Worm (Caenorhabditis elegans) whole organism, L3 larva: ENCODE data around the gene xpb-1.

Experiments
- ZK546.5 ChIP-seq: sonication (generic microtip); optimal IDR thresholded peaks from 2 replicates; lab custom pipeline; 2017; ENCODE audit warnings: missing biosample characterization, missing genetic modification characterization
- aly-2 ChIP-seq: fragments of 150-350 bp; optimal IDR thresholded peaks from 2 replicates; lab custom pipeline; 2014; ENCODE audit warnings: missing biosample characterization, missing genetic modification characterization
- ama-1 ChIP-seq: fragments of 150-350 bp; optimal IDR thresholded peaks from 2 replicates; lab custom pipeline; 2018
- ceh-16 ChIP-seq: sonication (generic microtip); optimal IDR thresholded peaks from 2 replicates; lab custom pipeline; 2017; ENCODE audit warnings: missing biosample characterization, missing genetic modification characterization
- ceh-9 ChIP-seq: sonication (generic microtip); optimal IDR thresholded peaks from 2 replicates; lab custom pipeline; 2018; ENCODE audit warnings: missing biosample characterization, missing genetic modification characterization
- fkh-10 ChIP-seq: sonication (generic microtip); optimal IDR thresholded peaks from 2 replicates; lab custom pipeline; 2017; ENCODE audit warnings: missing biosample characterization, missing genetic modification reagents, missing genetic modification characterization
- lin-15B ChIP-seq: fragments of 150-350 bp; optimal IDR thresholded peaks from 2 replicates; lab custom pipeline; 2014; ENCODE audit warnings: missing biosample characterization, missing genetic modification characterization
- nhr-76 ChIP-seq: fragments of 150-350 bp; sonication (generic microtip); optimal IDR thresholded peaks from 5 replicates; lab custom pipeline; 2014; ENCODE audit warnings: missing biosample characterization, missing genetic modification characterization
- sea-2 ChIP-seq: fragments of 150-350 bp; sonication (generic microtip); optimal IDR thresholded peaks from 4 replicates; lab custom pipeline; 2014; ENCODE audit warnings: missing biosample characterization, missing genetic modification reagents, missing genetic modification characterization
- unc-39 ChIP-seq: sonication (generic microtip); optimal IDR thresholded peaks from 4 replicates; lab custom pipeline; 2017; ENCODE audit warnings: missing biosample characterization, missing genetic modification characterization
- zag-1 ChIP-seq: fragments of 150-350 bp; optimal IDR thresholded peaks from 2 replicates; lab custom pipeline; 2014; ENCODE audit warnings: missing biosample characterization, missing genetic modification characterization
- ztf-11 ChIP-seq: fragments of 150-350 bp; optimal IDR thresholded peaks from 2 replicates; lab custom pipeline; 2014; ENCODE audit warnings: missing biosample characterization, missing genetic modification characterization
- ztf-4 ChIP-seq: fragments of 150-350 bp; optimal IDR thresholded peaks from 2 replicates; lab custom pipeline; 2014; ENCODE audit warnings: missing biosample characterization, missing genetic modification characterization

DNA sequence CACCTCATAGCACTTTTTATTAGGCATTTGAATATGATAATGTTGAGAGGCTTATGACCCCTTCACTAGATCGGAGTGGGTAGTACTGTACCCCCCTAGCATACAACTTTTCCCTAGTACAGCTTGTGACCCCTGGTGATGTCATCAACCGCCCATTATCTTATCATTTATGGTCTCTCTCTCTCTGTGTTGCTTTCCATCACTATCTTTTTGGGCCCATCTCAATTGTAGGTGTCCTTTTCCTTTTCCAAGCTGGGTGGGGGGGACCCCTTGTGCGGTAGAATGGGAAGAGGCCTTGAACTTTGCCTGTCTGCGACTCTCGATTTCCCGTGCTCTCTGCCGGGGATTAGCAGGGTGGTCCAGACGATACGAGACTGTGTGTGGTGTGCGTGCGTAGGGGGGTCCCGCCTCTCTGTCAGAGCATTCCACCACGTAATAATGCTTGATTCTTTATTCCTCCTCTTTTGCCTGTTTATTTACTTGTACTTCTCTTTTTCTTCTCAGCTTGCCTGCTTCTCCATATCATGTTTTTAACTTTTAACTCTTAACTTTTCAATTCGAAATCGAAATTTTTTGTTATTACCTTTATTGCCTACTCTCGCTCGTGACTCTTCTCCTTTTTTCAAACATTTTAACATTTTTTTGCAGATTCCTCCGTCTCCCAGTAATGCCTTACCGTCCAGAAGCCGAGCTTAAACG, 34.2 kb downstream of the xpb-1 start, which contains the start of gene ztf-29:
- TF ChIP-seq zag-1 (tag; lab: Kevin White, UChicago) (no peak), nhr-76 (tag; lab: Kevin White, UChicago) (no peak), ceh-16 (no peak), ama-1 (lab: Kevin White, UChicago) (no peak), unc-39 (tag; lab: Kevin White, UChicago) (no peak), ceh-9 (tag; lab: Kevin White, UChicago) (no peak), ZK546.5 (tag; lab: Kevin White, UChicago) (no peak), lin-15B (tag; lab: Kevin White, UChicago) (no peak), ztf-4 (tag; lab: Kevin White, UChicago) (no peak), fkh-10 (GFP tag; lab: Kevin White, UChicago) (no peak), ztf-11 (tag; lab: Kevin White, UChicago) (no peak), sea-2 (GFP tag; lab: Kevin White, UChicago) (no peak), aly-2 (tag; lab: Kevin White, UChicago) (no peak)
